Worm (Caenorhabditis elegans) whole organism, young adult: Measurements from ENCODE around the gene ltd-1.

Experiments used
- D2030.7 ChIP-seq: fragments of 200-800 bp; sonication (Bioruptor generic); IDR thresholded peaks from 2 replicates; pipeline ENCODE4 v1.3.6; 2022; ENCODE audit warnings: missing genetic modification reagents, missing genetic modification characterization, missing compliant biosample characterization
- F10E7.11 ChIP-seq: sonication (generic microtip); optimal IDR thresholded peaks from 2 replicates; lab custom pipeline; 2017; ENCODE audit warnings: mild to moderate bottlenecking, missing genetic modification characterization, moderate library complexity, missing compliant biosample characterization
- F52B5.7 ChIP-seq: sonication (generic microtip); optimal IDR thresholded peaks from 2 replicates; lab custom pipeline; 2016; ENCODE audit warnings: mild to moderate bottlenecking, missing genetic modification characterization, missing compliant biosample characterization
- Y67H2A.10 ChIP-seq: fragments of 200-800 bp; sonication (Bioruptor generic); conservative IDR thresholded peaks from 2 replicates; pipeline ENCODE4 v1.3.6; 2022; ENCODE audit warnings: missing genetic modification reagents, missing genetic modification characterization, missing compliant biosample characterization
- Y79H2A.3 ChIP-seq: fragments of 200-800 bp; sonication (Bioruptor generic); conservative IDR thresholded peaks from 2 replicates; pipeline ENCODE4 v1.3.6; 2022; ENCODE audit warnings: missing genetic modification reagents, missing genetic modification characterization, missing compliant biosample characterization
- Y95B8A.8 ChIP-seq: fragments of 200-800 bp; sonication (Bioruptor generic); IDR thresholded peaks from 2 replicates; pipeline ENCODE4 v1.3.6; 2022; ENCODE audit warnings: missing genetic modification reagents, missing genetic modification characterization, missing compliant biosample characterization
- akir-1 ChIP-seq: fragments of 200-800 bp; sonication (Bioruptor generic); optimal IDR thresholded peaks from 2 replicates; lab custom pipeline; 2018; ENCODE audit warnings: mild to moderate bottlenecking, missing genetic modification characterization, moderate library complexity, missing compliant biosample characterization
- aptf-2 ChIP-seq: fragments of 200-800 bp; sonication (Bioruptor generic); conservative IDR thresholded peaks from 2 replicates; pipeline ENCODE4 v1.3.6; 2022; ENCODE audit warnings: missing genetic modification reagents, missing genetic modification characterization, missing compliant biosample characterization
- aptf-3 ChIP-seq: fragments of 200-800 bp; sonication (Bioruptor generic); IDR thresholded peaks from 2 replicates; pipeline ENCODE4 v1.3.6; 2022; ENCODE audit warnings: missing genetic modification characterization, missing compliant biosample characterization
- ccch-3 ChIP-seq: fragments of 200-800 bp; sonication (Bioruptor generic); optimal IDR thresholded peaks from 2 replicates; lab custom pipeline; 2018; ENCODE audit warnings: mild to moderate bottlenecking, missing genetic modification characterization, missing compliant biosample characterization
- ceh-58 ChIP-seq: fragments of 200-800 bp; sonication (Bioruptor generic); IDR thresholded peaks from 2 replicates; pipeline ENCODE4 v1.3.6; 2022; ENCODE audit warnings: missing genetic modification characterization, missing compliant biosample characterization
- ceh-91 ChIP-seq: fragments of 200-800 bp; sonication (Bioruptor generic); IDR thresholded peaks from 2 replicates; pipeline ENCODE4 v1.3.6; 2022; ENCODE audit warnings: missing genetic modification reagents, missing genetic modification characterization, missing compliant biosample characterization
- chd-7 ChIP-seq: sonication (generic microtip); optimal IDR thresholded peaks from 2 replicates; lab custom pipeline; 2016; ENCODE audit warnings: mild to moderate bottlenecking, missing genetic modification characterization, moderate library complexity, missing compliant biosample characterization
- dox-1 ChIP-seq: fragments of 200-800 bp; sonication (Bioruptor generic); IDR thresholded peaks from 2 replicates; pipeline ENCODE4 v1.3.6; 2022; ENCODE audit warnings: missing genetic modification reagents, missing genetic modification characterization, missing compliant biosample characterization
- dpff-1 ChIP-seq: sonication (generic microtip); optimal IDR thresholded peaks from 2 replicates; lab custom pipeline; 2017; ENCODE audit warnings: mild to moderate bottlenecking, missing genetic modification characterization, missing compliant biosample characterization
- egl-18 ChIP-seq: fragments of 200-800 bp; sonication (Bioruptor generic); IDR thresholded peaks from 2 replicates; pipeline ENCODE4 v1.3.6; 2022; ENCODE audit warnings: missing genetic modification reagents, missing genetic modification characterization, missing compliant biosample characterization
- egl-44 ChIP-seq: fragments of 200-800 bp; sonication (Bioruptor generic); IDR thresholded peaks from 2 replicates; pipeline ENCODE4 v1.3.6; 2022; ENCODE audit warnings: missing genetic modification reagents, missing genetic modification characterization, missing compliant biosample characterization
- ets-4 ChIP-seq: fragments of 200-800 bp; sonication (Bioruptor generic); optimal IDR thresholded peaks from 2 replicates; lab custom pipeline; 2018; ENCODE audit warnings: mild to moderate bottlenecking, missing genetic modification characterization, missing compliant biosample characterization
- hlh-12 ChIP-seq: sonication (generic microtip); optimal IDR thresholded peaks from 2 replicates; lab custom pipeline; 2016; ENCODE audit warnings: missing genetic modification characterization, missing compliant biosample characterization
- hrde-1 ChIP-seq: sonication (generic microtip); optimal IDR thresholded peaks from 2 replicates; lab custom pipeline; 2016; ENCODE audit warnings: missing genetic modification characterization, mild to moderate bottlenecking, missing compliant biosample characterization, moderate library complexity, missing genotype, missing genetic modification reagents, borderline replicate concordance
- hsf-1 ChIP-seq: fragments of 200-800 bp; sonication (Bioruptor generic); IDR thresholded peaks from 2 replicates; pipeline ENCODE4 v1.3.6; 2022; ENCODE audit warnings: missing genetic modification reagents, missing genetic modification characterization, missing compliant biosample characterization
- lag-1 ChIP-seq: fragments of 200-800 bp; sonication (Bioruptor generic); IDR thresholded peaks from 2 replicates; pipeline ENCODE4 v1.3.6; 2022; ENCODE audit warnings: missing genetic modification reagents, missing genetic modification characterization, missing compliant biosample characterization
- lin-26 ChIP-seq: fragments of 200-800 bp; sonication (Bioruptor generic); IDR thresholded peaks from 2 replicates; pipeline ENCODE4 v1.3.6; 2022; ENCODE audit warnings: missing genetic modification reagents, missing genetic modification characterization, missing compliant biosample characterization
- lin-35 ChIP-seq, 3 experiments: fragments of 150-350 bp in 2 of 3; sonication (generic microtip) in 1 of 3; optimal IDR thresholded peaks; 2 replicates each; lab custom pipeline; 2014 to 2018; ENCODE audit warnings: missing biosample characterization in 3 of 3, missing genetic modification characterization in 3 of 3, missing genetic modification reagents in 3 of 3
- lin-40 ChIP-seq: sonication (generic microtip); optimal IDR thresholded peaks from 2 replicates; lab custom pipeline; 2016; ENCODE audit warnings: missing genetic modification characterization, mild to moderate bottlenecking, missing compliant biosample characterization, missing genotype, missing genetic modification reagents
- lin-54 ChIP-seq: fragments of 200-800 bp; sonication (Bioruptor generic); optimal IDR thresholded peaks from 2 replicates; lab custom pipeline; 2018; ENCODE audit warnings: mild to moderate bottlenecking, missing genetic modification characterization, missing compliant biosample characterization
- lir-1 ChIP-seq: fragments of 200-800 bp; sonication (Bioruptor generic); conservative IDR thresholded peaks from 2 replicates; pipeline ENCODE4 v1.3.6; 2022; ENCODE audit warnings: missing genetic modification reagents, missing genetic modification characterization, missing compliant biosample characterization
- lsl-1 ChIP-seq: fragments of 200-800 bp; sonication (Bioruptor generic); optimal IDR thresholded peaks from 2 replicates; lab custom pipeline; 2018; ENCODE audit warnings: mild to moderate bottlenecking, missing genetic modification characterization, moderate library complexity, missing compliant biosample characterization
- lsy-27 ChIP-seq: sonication (generic microtip); optimal IDR thresholded peaks from 2 replicates; lab custom pipeline; 2017; ENCODE audit warnings: missing genetic modification characterization, mild to moderate bottlenecking, missing compliant biosample characterization, antibody characterized with exemption, missing genotype, borderline replicate concordance; ENCODE audit not compliant: insufficient read depth
- madf-3 ChIP-seq: fragments of 200-800 bp; sonication (Bioruptor generic); IDR thresholded peaks from 2 replicates; pipeline ENCODE4 v1.3.6; 2022; ENCODE audit warnings: missing genetic modification reagents, missing genetic modification characterization, missing compliant biosample characterization
- madf-8 ChIP-seq: fragments of 200-800 bp; sonication (Bioruptor generic); conservative IDR thresholded peaks from 2 replicates; pipeline ENCODE4 v1.3.6; 2022; ENCODE audit warnings: missing genetic modification reagents, missing genetic modification characterization, missing compliant biosample characterization
- nfyb-1 ChIP-seq: fragments of 200-800 bp; sonication (Bioruptor generic); IDR thresholded peaks from 2 replicates; pipeline ENCODE4 v1.3.6; 2022; ENCODE audit warnings: missing genetic modification reagents, missing genetic modification characterization, missing compliant biosample characterization
- rec-8 ChIP-seq, 2 experiments: sonication (generic microtip); optimal IDR thresholded peaks; 2 replicates each; lab custom pipeline; 2016; ENCODE audit warnings: mild to moderate bottlenecking in 2 of 2, missing genetic modification characterization in 2 of 2, missing genetic modification reagents in 2 of 2, missing genotype in 2 of 2, missing biosample characterization in 1 of 2, missing compliant biosample characterization in 1 of 2, moderate library complexity in 1 of 2
- repo-1 ChIP-seq: sonication (generic microtip); optimal IDR thresholded peaks from 2 replicates; lab custom pipeline; 2017; ENCODE audit warnings: mild to moderate bottlenecking, missing genetic modification characterization, missing compliant biosample characterization
- sdz-38 ChIP-seq: sonication (generic microtip); optimal IDR thresholded peaks from 2 replicates; lab custom pipeline; 2016; ENCODE audit warnings: missing genotype, missing genetic modification characterization, missing compliant biosample characterization
- sea-2 ChIP-seq: fragments of 200-800 bp; sonication (Bioruptor generic); IDR thresholded peaks from 2 replicates; pipeline ENCODE4 v1.3.6; 2022; ENCODE audit warnings: missing genetic modification characterization, missing compliant biosample characterization
- snpc-1.1 ChIP-seq: sonication (generic microtip); optimal IDR thresholded peaks from 2 replicates; lab custom pipeline; 2017; ENCODE audit warnings: missing genetic modification characterization, mild to moderate bottlenecking, missing compliant biosample characterization, antibody characterized with exemption, moderate library complexity, missing genotype, missing genetic modification reagents; ENCODE audit not compliant: insufficient read depth
- snpc-4 ChIP-seq, 5 experiments: fragments of 150-350 bp in 1 of 5; sonication (generic microtip) in 4 of 5; optimal IDR thresholded peaks; 2 replicates each; lab custom pipeline; 2014 to 2018; ENCODE audit warnings: missing genetic modification characterization in 5 of 5, missing biosample characterization in 3 of 5, antibody characterized with exemption in 2 of 5, mild to moderate bottlenecking in 2 of 5, missing compliant biosample characterization in 2 of 5, missing genotype in 2 of 5, moderate library complexity in 2 of 5, missing genetic modification reagents in 1 of 5
- tbp1 ChIP-seq: fragments of 200-800 bp; sonication (Bioruptor generic); optimal IDR thresholded peaks from 2 replicates; lab custom pipeline; 2018; ENCODE audit warnings: mild to moderate bottlenecking, missing genetic modification characterization, missing compliant biosample characterization
- tbx-9 ChIP-seq: sonication (generic microtip); optimal IDR thresholded peaks from 2 replicates; lab custom pipeline; 2016; ENCODE audit warnings: borderline replicate concordance, missing genetic modification characterization, inconsistent platforms, missing compliant biosample characterization
- tlf-1 ChIP-seq: fragments of 200-800 bp; sonication (Bioruptor generic); optimal IDR thresholded peaks from 2 replicates; lab custom pipeline; 2018; ENCODE audit warnings: mild to moderate bottlenecking, missing genetic modification characterization, missing compliant biosample characterization
- xnd-1 ChIP-seq: sonication (generic microtip); optimal IDR thresholded peaks from 2 replicates; lab custom pipeline; 2016; ENCODE audit warnings: missing genotype, missing genetic modification reagents, missing genetic modification characterization, missing compliant biosample characterization
- ztf-18 ChIP-seq: sonication (generic microtip); optimal IDR thresholded peaks from 2 replicates; lab custom pipeline; 2016; ENCODE audit warnings: missing genotype, mild to moderate bottlenecking, missing genetic modification characterization, missing compliant biosample characterization
- ztf-25 ChIP-seq: fragments of 200-800 bp; sonication (Bioruptor generic); IDR thresholded peaks from 2 replicates; pipeline ENCODE4 v1.3.6; 2022; ENCODE audit warnings: missing genetic modification reagents, missing genetic modification characterization, missing compliant biosample characterization

ltd-1 gene

ce11 chrII:8091528-8091927 lies 1.0 kb downstream of the ltd-1 start (continued):
- TF ChIP-seq F10E7.11 (tag; lab: Kevin White, UChicago) (no peak), lsl-1 (GFP tag; lab: Kevin White, UChicago) (peak; percentile 56), sdz-38 (no peak), tbx-9 (tag; lab: Kevin White, UChicago) (no peak), Y79H2A.3 (GFP tag; lab: Robert Waterston, UW) (no peak), hlh-12 (no peak), F52B5.7 (tag; lab: Kevin White, UChicago) (no peak), egl-18 (GFP tag; lab: Robert Waterston, UW) (no peak), Y67H2A.10 (GFP tag; lab: Robert Waterston, UW) (no peak), ceh-91 (GFP tag; lab: Robert Waterston, UW) (no peak; the same call in 1 of the 2 replicates), Y95B8A.8 (GFP tag; lab: Robert Waterston, UW) (no peak), snpc-4 (GFP tag; optimal IDR thresholded peaks at IDR 0.05; lab: Kevin White, UChicago) (peak; percentile 95), snpc-4 (tag; optimal IDR thresholded peaks at IDR 0.05; lab: Kevin White, UChicago) (peak; percentile 96 to 99 (median 98)), xnd-1 (tag; lab: Kevin White, UChicago) (peak; percentile 8), chd-7 (tag; lab: Kevin White, UChicago) (peak; percentile 26), aptf-2 (GFP tag; lab: Robert Waterston, UW) (no peak), hrde-1 (tag; lab: Kevin White, UChicago) (no peak), rec-8 (tag; optimal IDR thresholded peaks at IDR 0.05; lab: Kevin White, UChicago) (no peak), ztf-25 (GFP tag; lab: Robert Waterston, UW) (no peak), repo-1 (tag; lab: Kevin White, UChicago) (no peak), lin-35 (GFP tag; optimal IDR thresholded peaks at IDR 0.05; lab: Kevin White, UChicago) (no peak), lin-26 (peak; percentile 60; the same call in 1 of the 2 replicates), lin-40 (tag; lab: Kevin White, UChicago) (peak; percentile 26), akir-1 (GFP tag; lab: Kevin White, UChicago) (no peak), ets-4 (GFP tag; lab: Kevin White, UChicago) (no peak), lir-1 (GFP tag; lab: Robert Waterston, UW) (0 out of 2 replicates have a peak, but pooled peaks have one; percentile 6), ztf-18 (tag; lab: Kevin White, UChicago) (peak; percentile 80), lsy-27 (tag; lab: Kevin White, UChicago) (no peak), dpff-1 (tag; lab: Kevin White, UChicago) (no peak), hsf-1 (GFP tag; lab: Robert Waterston, UW) (0 out of 2 replicates have a peak, but pooled peaks have one; percentile 30), ccch-3 (GFP tag; lab: Kevin White, UChicago) (no peak), snpc-1.1 (tag; lab: Kevin White, UChicago) (peak; percentile 95), aptf-3 (GFP tag; lab: Robert Waterston, UW) (no peak), tbp1 (peak; percentile 77), madf-8 (no peak), egl-44 (GFP tag; lab: Robert Waterston, UW) (0 out of 2 replicates have a peak, but pooled peaks have one; percentile 35), lag-1 (GFP tag; lab: Robert Waterston, UW) (no peak), sea-2 (GFP tag; lab: Robert Waterston, UW) (no peak), madf-3 (GFP tag; lab: Robert Waterston, UW) (no peak), lin-54 (GFP tag; lab: Kevin White, UChicago) (no peak), dox-1 (no peak; the same call in 1 of the 2 replicates), tlf-1 (GFP tag; lab: Kevin White, UChicago) (no peak), ceh-58 (no peak), nfyb-1 (no peak), D2030.7 (GFP tag; lab: Robert Waterston, UW) (peak; percentile 74)
